Fruit fly (Drosophila melanogaster): ENCODE data around the gene Sgt.
A peak's percentile ranks its signal among the peaks of the same experiment; 100 is the strongest.

Sgt gene

DNA sequence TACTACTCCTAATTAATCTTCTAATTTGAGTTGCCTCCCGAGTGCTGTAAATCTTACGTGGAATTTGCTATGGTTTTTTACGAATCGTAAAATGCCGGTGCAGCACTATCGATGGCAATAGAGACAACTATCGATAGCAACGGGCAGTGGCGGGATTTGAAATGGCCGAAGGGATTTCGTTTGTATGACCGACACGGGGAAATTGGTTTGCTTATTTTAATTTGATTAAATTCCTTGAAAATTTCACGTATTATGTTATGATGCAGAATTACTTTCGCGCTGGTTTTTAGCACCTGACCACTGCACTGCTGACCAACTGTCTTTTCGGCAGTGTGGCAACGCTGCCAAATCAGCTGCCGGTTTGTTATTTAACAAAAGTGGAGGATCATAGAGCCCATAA is 12.8 kb downstream of the Sgt start, which contains the start of the genes GCS2beta and CG5131 (continued):
- TF ChIP-seq CG4404 (GFP tag; IDR thresholded peaks at IDR 0.05) = peak; percentile 91
- peak; percentile 41; the same call in 1 of the 2 replicates for TF ChIP-seq crol (GFP tag; IDR thresholded peaks at IDR 0.05)
- TF ChIP-seq fru (optimal IDR thresholded peaks at IDR 0.05) = no peak
- TF ChIP-seq unpg (GFP tag; optimal IDR thresholded peaks at IDR 0.05) = peak; percentile 92
- TF ChIP-seq CG13123 (GFP tag; optimal IDR thresholded peaks at IDR 0.05) = peak; percentile 88
- TF ChIP-seq hb (GFP tag; IDR thresholded peaks at IDR 0.05; ENCODE audit: partially characterized antibody) = peak; percentile 91
- TF ChIP-seq nmo (GFP tag; optimal IDR thresholded peaks at IDR 0.05) = peak; percentile 96
- TF ChIP-seq ato (GFP tag; IDR thresholded peaks at IDR 0.05; ENCODE audit: partially characterized antibody) = peak; percentile 75
- TF ChIP-seq CG32767 (GFP tag; IDR thresholded peaks at IDR 0.05) = peak; percentile 85
- peak; percentile 93 for TF ChIP-seq CG10654 (GFP tag; optimal IDR thresholded peaks at IDR 0.05)
- peak; percentile 57; the same call in 1 of the 2 replicates for TF ChIP-seq CG42726 (GFP tag; IDR thresholded peaks at IDR 0.05; ENCODE audit: partially characterized antibody)
- TF ChIP-seq Oaz (GFP tag; IDR thresholded peaks at IDR 0.05) = peak; percentile 88
- TF ChIP-seq CG12219 (GFP tag; optimal IDR thresholded peaks at IDR 0.05) = peak; percentile 81
- peak; percentile 98 for TF ChIP-seq jumu (GFP tag; optimal IDR thresholded peaks at IDR 0.05)
- no peak for TF ChIP-seq sc (optimal IDR thresholded peaks at IDR 0.05)
- TF ChIP-seq sc (GFP tag; optimal IDR thresholded peaks at IDR 0.05) = peak; percentile 72
- no peak for TF ChIP-seq D19A (tag; optimal IDR thresholded peaks at IDR 0.05)
- peak; percentile 86 for TF ChIP-seq trh (GFP tag; optimal IDR thresholded peaks at IDR 0.05)
- TF ChIP-seq CG10543 (GFP tag; optimal IDR thresholded peaks at IDR 0.05) = peak; percentile 71
- peak; percentile 60 for TF ChIP-seq Hey (tag; optimal IDR thresholded peaks at IDR 0.05)
- TF ChIP-seq dysf (GFP tag; IDR thresholded peaks at IDR 0.05) = peak; percentile 96
- peak; percentile 24 for TF ChIP-seq CG4707 (GFP tag; optimal IDR thresholded peaks at IDR 0.05)
- TF ChIP-seq ATbp (GFP tag; optimal IDR thresholded peaks at IDR 0.05) = peak; percentile 80
- peak; percentile 67 for TF ChIP-seq CG6854 (GFP tag; optimal IDR thresholded peaks at IDR 0.05)
- peak; percentile 89 for TF ChIP-seq cato (GFP tag; optimal IDR thresholded peaks at IDR 0.05; ENCODE audit: borderline replicate concordance)
- TF ChIP-seq Adf1 (GFP tag; IDR thresholded peaks at IDR 0.05) = peak; percentile 74
- no peak for TF ChIP-seq pfk (GFP tag; optimal IDR thresholded peaks at IDR 0.05)
- TF ChIP-seq p53 (GFP tag; optimal IDR thresholded peaks at IDR 0.05) = peak; percentile 94
- peak; percentile 71 for TF ChIP-seq sima (GFP tag; optimal IDR thresholded peaks at IDR 0.05)
- peak; percentile 81 for TF ChIP-seq CG18262 (tag; optimal IDR thresholded peaks at IDR 0.05)
- TF ChIP-seq CG10366 (GFP tag; IDR thresholded peaks at IDR 0.05) = peak; percentile 93
- no peak for TF ChIP-seq zf30C (GFP tag; optimal IDR thresholded peaks at IDR 0.05)
- TF ChIP-seq gro (GFP tag; optimal IDR thresholded peaks at IDR 0.05) = peak; percentile 97
- 0 out of 2 replicates have a peak, but pooled peaks have one; percentile 54 for TF ChIP-seq dan (GFP tag; IDR thresholded peaks at IDR 0.05)
- TF ChIP-seq CG12659 (GFP tag; optimal IDR thresholded peaks at IDR 0.05) = peak; percentile 95
- TF ChIP-seq CG2129 (GFP tag; IDR thresholded peaks at IDR 0.05; ENCODE audit: partially characterized antibody) = peak; percentile 84
- peak; percentile 87 for TF ChIP-seq Awh (GFP tag; IDR thresholded peaks at IDR 0.05)
- no peak for TF ChIP-seq Tbp (GFP tag; optimal IDR thresholded peaks at IDR 0.05)
- TF ChIP-seq CG8765 (GFP tag; IDR thresholded peaks at IDR 0.05) = peak; percentile 83
- TF ChIP-seq Deaf1 (tag; optimal IDR thresholded peaks at IDR 0.05) = no peak
- TF ChIP-seq B-H1 (GFP tag; IDR thresholded peaks at IDR 0.05) = peak; percentile 86
- peak; percentile 92 for TF ChIP-seq CG4282 (GFP tag; optimal IDR thresholded peaks at IDR 0.05)
- TF ChIP-seq Dad (GFP tag; optimal IDR thresholded peaks at IDR 0.05) = peak; percentile 94
- no peak for TF ChIP-seq cg (GFP tag; optimal IDR thresholded peaks at IDR 0.05)
- TF ChIP-seq NFAT (GFP tag; IDR thresholded peaks at IDR 0.05) = peak; percentile 95
- peak; percentile 64 for TF ChIP-seq CG2202 (tag; optimal IDR thresholded peaks at IDR 0.05)
- TF ChIP-seq Scr (GFP tag; IDR thresholded peaks at IDR 0.05; ENCODE audit: partially characterized antibody) = peak; percentile 93
- peak; percentile 91 for TF ChIP-seq tgo (GFP tag; IDR thresholded peaks at IDR 0.05)
- peak; percentile 82 for TF ChIP-seq CG15696 (tag; optimal IDR thresholded peaks at IDR 0.05)
- TF ChIP-seq CG31365 (tag; optimal IDR thresholded peaks at IDR 0.05) = peak; percentile 53
- TF ChIP-seq D19B (GFP tag; optimal IDR thresholded peaks at IDR 0.05) = peak; percentile 81
